Fruit fly (Drosophila melanogaster) whole organism, prepupa: ENCODE results near the gene Sfxn2.

Experiments used
- Blimp-1 ChIP-seq: fragments of 200-800 bp; sonication (Bioruptor generic); optimal IDR thresholded peaks from 3 replicates; lab custom pipeline; 2017; ENCODE audit warnings: missing biosample characterization, missing genetic modification characterization, mild to moderate bottlenecking, moderate library complexity, missing genetic modification reagents
- CG10631 ChIP-seq: fragments of 200-800 bp; sonication (Bioruptor generic); optimal IDR thresholded peaks from 2 replicates; lab custom pipeline; 2016; ENCODE audit warnings: missing biosample characterization, missing genetic modification characterization
- CG10669 ChIP-seq: fragments of 200-800 bp; sonication (Bioruptor generic); optimal IDR thresholded peaks from 3 replicates; lab custom pipeline; 2018; ENCODE audit warnings: missing biosample characterization, mild to moderate bottlenecking, missing genetic modification characterization, moderate library complexity
- CG11294 ChIP-seq: fragments of 200-800 bp; sonication (Bioruptor generic); IDR thresholded peaks from 2 replicates; pipeline ENCODE4 v1.3.6; 2022; ENCODE audit warnings: missing biosample characterization, missing genetic modification characterization
- CG11762 ChIP-seq: fragments of 200-800 bp; sonication (Bioruptor generic); optimal IDR thresholded peaks from 3 replicates; lab custom pipeline; 2016; ENCODE audit warnings: missing biosample characterization, missing genetic modification characterization; ENCODE audit not compliant: insufficient read depth
- CG11902 ChIP-seq: fragments of 200-800 bp; sonication (Bioruptor generic); optimal IDR thresholded peaks from 3 replicates; lab custom pipeline; 2016; ENCODE audit warnings: missing biosample characterization, missing genetic modification characterization
- CG16779 ChIP-seq: fragments of 200-800 bp; sonication (Bioruptor generic); optimal IDR thresholded peaks from 3 replicates; lab custom pipeline; 2017; ENCODE audit warnings: missing biosample characterization, mild to moderate bottlenecking, missing genetic modification characterization
- CG3032 ChIP-seq: fragments of 200-800 bp; optimal IDR thresholded peaks from 2 replicates; lab custom pipeline; 2019; ENCODE audit warnings: missing biosample characterization, mild to moderate bottlenecking, missing genetic modification characterization, moderate library complexity
- CG32006 ChIP-seq: fragments of 200-800 bp; sonication (Bioruptor generic); optimal IDR thresholded peaks from 3 replicates; lab custom pipeline; 2017; ENCODE audit warnings: missing biosample characterization, mild to moderate bottlenecking, missing genetic modification characterization
- CG34406 ChIP-seq: fragments of 200-800 bp; sonication (Bioruptor generic); optimal IDR thresholded peaks from 3 replicates; lab custom pipeline; 2016; ENCODE audit warnings: missing biosample characterization, missing genetic modification characterization
- CG3919 ChIP-seq: fragments of 200-800 bp; sonication (Bioruptor generic); optimal IDR thresholded peaks from 3 replicates; lab custom pipeline; 2016; ENCODE audit warnings: missing biosample characterization, missing genetic modification characterization
- CG4318 ChIP-seq: fragments of 200-800 bp; sonication (Bioruptor generic); optimal IDR thresholded peaks from 3 replicates; lab custom pipeline; 2017; ENCODE audit warnings: missing biosample characterization, mild to moderate bottlenecking, missing genetic modification characterization
- CG6163 ChIP-seq: fragments of 200-800 bp; sonication (Bioruptor generic); IDR thresholded peaks from 3 replicates; pipeline ENCODE4 v1.3.6; 2022; ENCODE audit warnings: missing biosample characterization, missing genetic modification characterization
- CG6276 ChIP-seq: fragments of 200-800 bp; sonication (Bioruptor generic); optimal IDR thresholded peaks from 2 replicates; lab custom pipeline; 2017; ENCODE audit warnings: missing biosample characterization, mild to moderate bottlenecking, missing genetic modification characterization
- CG6792 ChIP-seq: fragments of 200-800 bp; sonication (Bioruptor generic); optimal IDR thresholded peaks from 3 replicates; lab custom pipeline; 2016; ENCODE audit warnings: missing biosample characterization, missing genetic modification characterization
- CG6808 ChIP-seq: fragments of 200-800 bp; sonication (Bioruptor generic); optimal IDR thresholded peaks from 3 replicates; lab custom pipeline; 2017; ENCODE audit warnings: missing biosample characterization, missing genetic modification characterization, mild to moderate bottlenecking, moderate library complexity, missing genetic modification reagents
- CG6854 ChIP-seq: fragments of 200-800 bp; sonication (Bioruptor generic); optimal IDR thresholded peaks from 2 replicates; lab custom pipeline; 2017; ENCODE audit warnings: missing biosample characterization, mild to moderate bottlenecking, missing genetic modification characterization
- Eip75B ChIP-seq: fragments of 200-800 bp; sonication (Bioruptor generic); optimal IDR thresholded peaks from 3 replicates; lab custom pipeline; 2016; ENCODE audit warnings: missing biosample characterization, missing genetic modification characterization
- Eip78C ChIP-seq: fragments of 200-800 bp; sonication (Bioruptor generic); peaks from one replicate; lab custom pipeline; 2016; ENCODE audit warnings: missing biosample characterization, missing genetic modification characterization
- Ets96B ChIP-seq: fragments of 200-800 bp; optimal IDR thresholded peaks from 2 replicates; lab custom pipeline; 2019; ENCODE audit warnings: missing biosample characterization, mild to moderate bottlenecking, missing genetic modification characterization, moderate library complexity
- Gug ChIP-seq: fragments of 200-800 bp; sonication (Bioruptor generic); IDR thresholded peaks from 2 replicates; pipeline ENCODE4 v1.3.6; 2022; ENCODE audit warnings: missing biosample characterization, missing genetic modification characterization
- Hr38 ChIP-seq: sonication (Bioruptor generic); optimal IDR thresholded peaks from 2 replicates; lab custom pipeline; 2016; ENCODE audit warnings: missing biosample characterization, missing genetic modification characterization
- Hr39 ChIP-seq: fragments of 200-800 bp; sonication (Bioruptor generic); optimal IDR thresholded peaks from 2 replicates; lab custom pipeline; 2016; ENCODE audit warnings: missing biosample characterization, missing genetic modification characterization
- Hr4 ChIP-seq: fragments of 200-800 bp; sonication (Bioruptor generic); optimal IDR thresholded peaks from 3 replicates; lab custom pipeline; 2016; ENCODE audit warnings: missing biosample characterization, missing genetic modification characterization
- Lpt ChIP-seq: fragments of 200-800 bp; sonication (Bioruptor generic); optimal IDR thresholded peaks from 3 replicates; lab custom pipeline; 2016; ENCODE audit warnings: missing biosample characterization, missing genetic modification characterization
- Met ChIP-seq: fragments of 200-800 bp; sonication (Bioruptor generic); optimal IDR thresholded peaks from 3 replicates; lab custom pipeline; 2016; ENCODE audit warnings: missing biosample characterization, missing genetic modification characterization
- OdsH ChIP-seq: fragments of 200-800 bp; sonication (Bioruptor generic); optimal IDR thresholded peaks from 3 replicates; lab custom pipeline; 2016; ENCODE audit warnings: missing biosample characterization, missing genetic modification characterization
- Smox ChIP-seq: fragments of 200-800 bp; sonication (Bioruptor generic); optimal IDR thresholded peaks from 3 replicates; lab custom pipeline; 2016; ENCODE audit warnings: missing biosample characterization, missing genetic modification characterization
- Sox14 ChIP-seq: fragments of 200-800 bp; sonication (Bioruptor generic); optimal IDR thresholded peaks from 3 replicates; lab custom pipeline; 2016; ENCODE audit warnings: missing biosample characterization, missing genetic modification characterization
- acj6 ChIP-seq: fragments of 200-800 bp; sonication (Bioruptor generic); optimal IDR thresholded peaks from 3 replicates; lab custom pipeline; 2016; ENCODE audit warnings: missing biosample characterization, missing genetic modification characterization
- cyc ChIP-seq: fragments of 200-800 bp; sonication (Bioruptor generic); optimal IDR thresholded peaks from 3 replicates; lab custom pipeline; 2016; ENCODE audit warnings: missing biosample characterization, missing genetic modification characterization
- dac ChIP-seq: fragments of 200-800 bp; sonication (Bioruptor generic); optimal IDR thresholded peaks from 2 replicates; lab custom pipeline; 2017; ENCODE audit warnings: missing biosample characterization, mild to moderate bottlenecking, missing genetic modification characterization
- dsx ChIP-seq: fragments of 200-800 bp; optimal IDR thresholded peaks from 3 replicates; lab custom pipeline; 2019; ENCODE audit warnings: missing biosample characterization, mild to moderate bottlenecking, missing genetic modification characterization, moderate library complexity; ENCODE audit not compliant: poor library complexity, severe bottlenecking
- eg ChIP-seq: fragments of 200-800 bp; sonication (Bioruptor generic); IDR thresholded peaks from 3 replicates; pipeline ENCODE4 v1.3.6; 2022; ENCODE audit warnings: missing biosample characterization, missing genetic modification characterization
- fd59A ChIP-seq: fragments of 200-800 bp; sonication (Bioruptor generic); optimal IDR thresholded peaks from 2 replicates; lab custom pipeline; 2017; ENCODE audit warnings: missing biosample characterization, mild to moderate bottlenecking, missing genetic modification characterization, missing genetic modification reagents
- lz ChIP-seq: fragments of 200-800 bp; sonication (Bioruptor generic); optimal IDR thresholded peaks from 3 replicates; lab custom pipeline; 2016; ENCODE audit warnings: missing biosample characterization, missing genetic modification characterization
- pdm3 ChIP-seq: fragments of 200-800 bp; sonication (Bioruptor generic); optimal IDR thresholded peaks from 3 replicates; lab custom pipeline; 2016; ENCODE audit warnings: missing biosample characterization, missing genetic modification characterization
- spab ChIP-seq: fragments of 200-800 bp; sonication (Bioruptor generic); optimal IDR thresholded peaks from 2 replicates; lab custom pipeline; 2017; ENCODE audit warnings: missing biosample characterization, mild to moderate bottlenecking, missing genetic modification characterization, missing genetic modification reagents
- ss ChIP-seq, 2 experiments: fragments of 200-800 bp; sonication (Bioruptor generic); optimal IDR thresholded peaks; 2 replicates in 1 of 2; 3 replicates in 1 of 2; lab custom pipeline; 2017 to 2018; ENCODE audit warnings: mild to moderate bottlenecking in 2 of 2, missing biosample characterization in 2 of 2, missing genetic modification characterization in 2 of 2, moderate library complexity in 1 of 2
- svp ChIP-seq: fragments of 200-800 bp; sonication (Bioruptor generic); peaks from one replicate; lab custom pipeline; 2016; ENCODE audit warnings: missing biosample characterization, missing genetic modification characterization
- topi ChIP-seq: fragments of 200-800 bp; sonication (Bioruptor generic); optimal IDR thresholded peaks from 3 replicates; lab custom pipeline; 2016; ENCODE audit warnings: missing biosample characterization, missing genetic modification characterization
- vri ChIP-seq: fragments of 200-800 bp; sonication (Bioruptor generic); optimal IDR thresholded peaks from 3 replicates; lab custom pipeline; 2016; ENCODE audit warnings: missing biosample characterization, mild to moderate bottlenecking, missing genetic modification characterization

Gene Sfxn2

DNA sequence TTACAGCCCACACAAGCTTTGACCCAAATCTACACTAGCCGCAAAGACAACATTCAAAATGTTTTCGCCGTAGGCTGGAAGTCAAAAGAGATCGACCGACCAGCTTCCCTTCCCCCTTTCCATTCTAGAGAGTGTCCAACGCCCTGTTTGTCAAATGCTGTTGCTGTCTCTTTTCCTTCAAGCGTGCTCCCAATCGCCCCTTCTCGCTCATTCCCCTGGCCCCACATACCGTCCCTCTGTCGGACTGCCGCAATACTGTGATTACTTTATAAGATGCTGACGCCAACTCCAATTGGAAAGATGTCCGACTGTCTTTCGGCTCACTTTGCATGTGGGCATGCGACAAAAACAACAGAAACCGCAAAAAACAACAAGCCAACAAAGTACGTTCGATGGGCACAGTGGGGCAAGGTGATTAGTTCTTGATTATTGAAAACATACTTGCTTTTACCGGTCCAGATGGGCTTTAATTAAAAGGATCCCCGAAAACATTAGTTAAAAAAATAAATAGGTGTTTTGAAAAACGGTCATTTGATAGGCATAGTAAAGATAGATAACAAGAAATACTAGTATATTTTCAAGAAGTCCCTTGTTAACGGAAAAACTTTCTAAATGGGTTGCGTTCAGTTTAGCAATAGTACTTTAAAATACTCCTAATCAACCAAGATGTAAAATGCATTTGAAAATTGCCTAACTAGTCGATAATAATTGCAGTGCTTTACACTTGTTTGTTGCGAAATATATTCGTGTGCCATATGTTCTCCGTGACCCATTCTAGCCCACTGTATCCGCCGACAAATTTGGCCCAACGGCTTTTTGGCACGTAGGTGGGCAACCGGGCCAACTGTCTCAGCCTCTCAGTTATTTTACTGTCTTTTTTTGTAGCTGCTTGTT, 17.1 kb downstream of the Sfxn2 start (continued):
- TF ChIP-seq fd59A (peak; percentile 72), Gug (GFP tag; lab: Robert Waterston, UW) (no peak), OdsH (GFP tag; lab: Kevin White, UChicago) (peak; percentile 78), CG6808 (GFP tag; lab: Kevin White, UChicago) (peak; percentile 72), CG6854 (GFP tag; lab: Kevin White, UChicago) (no peak), Hr38 (GFP tag; lab: Kevin White, UChicago) (no peak), CG10631 (GFP tag; lab: Kevin White, UChicago) (peak; percentile 83), Lpt (GFP tag; lab: Kevin White, UChicago) (peak; percentile 3), Ets96B (tag; lab: Kevin White, UChicago) (peak; percentile 65), Smox (GFP tag; lab: Kevin White, UChicago) (peak; percentile 79), Eip78C (GFP tag; lab: Kevin White, UChicago) (peak; percentile 94), Hr39 (GFP tag; lab: Kevin White, UChicago) (peak; percentile 78), CG3032 (tag; lab: Kevin White, UChicago) (peak; percentile 53), CG6276 (peak; percentile 79), vri (GFP tag; lab: Kevin White, UChicago) (no peak), spab (GFP tag; lab: Kevin White, UChicago) (peak; percentile 65), CG6792 (peak; percentile 68), cyc (GFP tag; lab: Kevin White, UChicago) (peak; percentile 73), CG11902 (GFP tag; lab: Kevin White, UChicago) (peak; percentile 72), Blimp-1 (GFP tag; lab: Kevin White, UChicago) (peak; percentile 56), Eip75B (GFP tag; lab: Kevin White, UChicago) (peak; percentile 85), ss (GFP tag; optimal IDR thresholded peaks at IDR 0.05; lab: Kevin White, UChicago) (peak; percentile 8 to 74), CG16779 (tag; lab: Kevin White, UChicago) (peak; percentile 57), acj6 (GFP tag; lab: Kevin White, UChicago) (peak; percentile 73)

DNA sequence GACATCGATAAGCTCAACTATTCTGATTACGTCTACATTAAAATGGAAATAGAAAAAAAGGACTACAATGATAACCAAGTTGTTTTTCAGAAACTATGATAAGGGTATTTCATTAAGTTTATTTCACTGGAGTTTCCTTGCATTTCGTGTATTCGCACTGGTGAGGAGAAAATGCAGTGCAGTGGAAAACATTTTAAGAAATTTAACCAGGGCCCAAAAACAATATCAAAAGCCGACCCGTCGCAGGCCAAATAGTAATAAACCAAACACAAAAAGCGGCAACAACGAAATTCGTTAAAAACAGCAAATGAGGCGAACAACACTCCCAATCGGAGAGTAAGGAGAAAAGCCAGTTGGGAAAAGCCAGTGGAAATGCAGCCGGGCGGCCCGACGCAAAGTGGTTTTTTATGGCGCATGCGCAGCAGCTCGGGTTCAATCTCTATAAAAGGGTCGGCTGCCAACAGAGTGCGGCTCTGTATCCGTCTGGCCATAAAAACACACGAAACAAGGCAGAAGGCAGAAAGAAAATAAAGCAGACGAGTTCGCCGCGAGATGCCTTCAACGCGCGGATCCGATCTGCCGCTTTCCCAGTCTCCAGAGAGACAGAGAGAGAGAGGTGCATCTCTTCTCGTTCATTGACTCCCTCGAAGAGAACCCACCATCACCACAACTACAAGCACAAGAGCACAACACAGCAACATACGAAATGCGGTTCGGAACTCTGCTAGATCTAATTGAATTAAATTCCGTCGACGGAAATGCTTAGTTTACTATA, 18.1 kb downstream of the Sfxn2 start:
- no peak for TF ChIP-seq CG10669
- TF ChIP-seq lz (GFP tag; lab: Kevin White, UChicago), result no peak
- TF ChIP-seq CG4318, result no peak
- no peak for TF ChIP-seq topi (GFP tag; lab: Kevin White, UChicago)
- TF ChIP-seq Lpt (GFP tag; lab: Kevin White, UChicago), result peak; percentile 3
- no peak for TF ChIP-seq ss (GFP tag; optimal IDR thresholded peaks at IDR 0.05; lab: Kevin White, UChicago)
- TF ChIP-seq acj6 (GFP tag; lab: Kevin White, UChicago), result peak; percentile 14
- TF ChIP-seq Sox14 (GFP tag; lab: Kevin White, UChicago), result no peak
- TF ChIP-seq Hr4 (GFP tag; lab: Kevin White, UChicago), result peak; percentile 43
- TF ChIP-seq Eip78C (GFP tag; lab: Kevin White, UChicago), result peak; percentile 71
- peak; percentile 49; the same call in 1 of the 3 replicates for TF ChIP-seq CG6163
- no peak; the same call in 2 of the 3 replicates for TF ChIP-seq eg
- TF ChIP-seq Met (GFP tag; lab: Kevin White, UChicago), result no peak
- no peak for TF ChIP-seq cyc (GFP tag; lab: Kevin White, UChicago)
- TF ChIP-seq dsx (GFP tag; lab: Kevin White, UChicago), result peak; percentile 1
- no peak for TF ChIP-seq CG3919 (GFP tag; lab: Kevin White, UChicago)
- TF ChIP-seq fd59A, result no peak
- TF ChIP-seq CG11294, result no peak; the same call in 1 of the 2 replicates
- TF ChIP-seq CG6854 (GFP tag; lab: Kevin White, UChicago), result peak; percentile 11
- peak; percentile 10 for TF ChIP-seq CG3032 (tag; lab: Kevin White, UChicago)
- TF ChIP-seq dac (GFP tag; lab: Kevin White, UChicago), result no peak
- no peak for TF ChIP-seq spab (GFP tag; lab: Kevin White, UChicago)
- TF ChIP-seq pdm3 (GFP tag; lab: Kevin White, UChicago), result no peak
- TF ChIP-seq Hr38 (GFP tag; lab: Kevin White, UChicago), result no peak
- TF ChIP-seq CG32006, result peak; percentile 38
- TF ChIP-seq CG11762 (GFP tag; lab: Kevin White, UChicago), result no peak
- no peak for TF ChIP-seq OdsH (GFP tag; lab: Kevin White, UChicago)
- no peak for TF ChIP-seq CG34406 (GFP tag; lab: Kevin White, UChicago)
- peak; percentile 69 for TF ChIP-seq svp (GFP tag; lab: Kevin White, UChicago)
